Fruit fly (Drosophila melanogaster): ENCODE data around the gene CG2116.

CG2116 gene

dm6 chrX:8131693-8132313, 2.2 kb downstream of the CG2116 start, which contains the start of gene CG10958 (continued):
- TF ChIP-seq Sox14 (GFP tag; optimal IDR thresholded peaks at IDR 0.05) (peak; percentile 48), Blimp-1 (GFP tag; optimal IDR thresholded peaks at IDR 0.05) (no peak), CG34406 (GFP tag; optimal IDR thresholded peaks at IDR 0.05) (peak; percentile 60), cyc (GFP tag; optimal IDR thresholded peaks at IDR 0.05) (peak; percentile 43), acj6 (GFP tag; optimal IDR thresholded peaks at IDR 0.05) (peak; percentile 66), Eip75B (GFP tag; optimal IDR thresholded peaks at IDR 0.05) (peak; percentile 61), Met (GFP tag; optimal IDR thresholded peaks at IDR 0.05) (no peak), CG11902 (GFP tag; optimal IDR thresholded peaks at IDR 0.05) (peak; percentile 34), spab (GFP tag; optimal IDR thresholded peaks at IDR 0.05) (no peak)

- no peak for TF ChIP-seq Gug (GFP tag; IDR thresholded peaks at IDR 0.05)
- no peak for TF ChIP-seq Sox14 (GFP tag; optimal IDR thresholded peaks at IDR 0.05)
- no peak for TF ChIP-seq Ets21C (GFP tag; optimal IDR thresholded peaks at IDR 0.05)
- TF ChIP-seq ss (GFP tag; optimal IDR thresholded peaks at IDR 0.05) = no peak
- no peak for TF ChIP-seq topi (GFP tag; optimal IDR thresholded peaks at IDR 0.05)
- TF ChIP-seq Sox15 (GFP tag; optimal IDR thresholded peaks at IDR 0.05) = no peak
- TF ChIP-seq Blimp-1 (GFP tag; optimal IDR thresholded peaks at IDR 0.05) = no peak
- no peak for TF ChIP-seq net (GFP tag; optimal IDR thresholded peaks at IDR 0.05)
- no peak for TF ChIP-seq svp (GFP tag)
- TF ChIP-seq Smox (GFP tag; optimal IDR thresholded peaks at IDR 0.05) = no peak
- no peak for TF ChIP-seq salr (GFP tag; optimal IDR thresholded peaks at IDR 0.05)
These were observed 5.8 kb downstream of the CG2116 start, which contains the start of the genes cyr and CG2120 for dm6 chrX:8135420-8135874. Gene cyr (minus strand): TSS chrX:8135713. Gene CG2120 (plus strand): TSS chrX:8135824.

- TF ChIP-seq CG4318 (GFP tag; optimal IDR thresholded peaks at IDR 0.05) (no peak), lz (GFP tag; optimal IDR thresholded peaks at IDR 0.05) (no peak), Met (GFP tag; optimal IDR thresholded peaks at IDR 0.05) (no peak), salr (GFP tag; optimal IDR thresholded peaks at IDR 0.05) (no peak), CG34406 (GFP tag; optimal IDR thresholded peaks at IDR 0.05) (no peak), Hr4 (GFP tag; optimal IDR thresholded peaks at IDR 0.05) (no peak), Eip93F (GFP tag; optimal IDR thresholded peaks at IDR 0.05) (no peak), pdm3 (GFP tag; optimal IDR thresholded peaks at IDR 0.05) (no peak), CG32006 (GFP tag; optimal IDR thresholded peaks at IDR 0.05) (no peak), dac (GFP tag; optimal IDR thresholded peaks at IDR 0.05) (no peak), CG8319 (GFP tag; optimal IDR thresholded peaks at IDR 0.05) (no peak), CG31627 (GFP tag; optimal IDR thresholded peaks at IDR 0.05) (no peak), topi (GFP tag; optimal IDR thresholded peaks at IDR 0.05) (no peak), svp (GFP tag) (no peak), Gug (GFP tag; IDR thresholded peaks at IDR 0.05) (no peak), CG15336 (GFP tag; IDR thresholded peaks at IDR 0.05) (no peak), Ets96B (tag; optimal IDR thresholded peaks at IDR 0.05) (no peak), Smox (GFP tag; optimal IDR thresholded peaks at IDR 0.05) (no peak), Eip75B (GFP tag; optimal IDR thresholded peaks at IDR 0.05) (no peak)
These were observed 7.7 kb downstream of the CG2116 start for dm6 chrX:8137285-8137684.

dm6 chrX:8140707-8141106, 11.1 kb downstream of the CG2116 start:
- TF ChIP-seq Eip93F (GFP tag; optimal IDR thresholded peaks at IDR 0.05) (no peak), Eip78C (GFP tag) (no peak), Ets96B (tag; optimal IDR thresholded peaks at IDR 0.05) (no peak)

dm6 chrX:8141353-8142066, 11.9 kb downstream of the CG2116 start:
- no peak for TF ChIP-seq OdsH (GFP tag; optimal IDR thresholded peaks at IDR 0.05)
- peak; percentile 28 for TF ChIP-seq Ets96B (tag; optimal IDR thresholded peaks at IDR 0.05)
- no peak for TF ChIP-seq dac (GFP tag; optimal IDR thresholded peaks at IDR 0.05)
- no peak for TF ChIP-seq Blimp-1 (GFP tag; optimal IDR thresholded peaks at IDR 0.05)
- TF ChIP-seq Eip75B (GFP tag; optimal IDR thresholded peaks at IDR 0.05) = peak; percentile 38
- peak; percentile 47 for TF ChIP-seq net (GFP tag; optimal IDR thresholded peaks at IDR 0.05)
- peak; percentile 52 to 70 for TF ChIP-seq ss (GFP tag; optimal IDR thresholded peaks at IDR 0.05)
- TF ChIP-seq CG8319 (GFP tag; optimal IDR thresholded peaks at IDR 0.05) = no peak
- TF ChIP-seq Eip78C (GFP tag) = peak; percentile 68
- peak in 1 of 2 experiments; percentile 9 for TF ChIP-seq salr (GFP tag; optimal IDR thresholded peaks at IDR 0.05)
- no peak for TF ChIP-seq Ets21C (GFP tag; optimal IDR thresholded peaks at IDR 0.05)
- TF ChIP-seq svp (GFP tag) = peak; percentile 83
- peak; percentile 57 for TF ChIP-seq eg (GFP tag; IDR thresholded peaks at IDR 0.05)
- TF ChIP-seq CG15336 (GFP tag; IDR thresholded peaks at IDR 0.05) = no peak
- TF ChIP-seq Met (GFP tag; optimal IDR thresholded peaks at IDR 0.05) = peak; percentile 24
- TF ChIP-seq Hr39 (GFP tag; optimal IDR thresholded peaks at IDR 0.05) = peak; percentile 21
- TF ChIP-seq CG7368 (GFP tag; optimal IDR thresholded peaks at IDR 0.05) = peak; percentile 19
- peak; percentile 85 for TF ChIP-seq CG1621 (tag; optimal IDR thresholded peaks at IDR 0.05)
- peak; percentile 6 for TF ChIP-seq CG34406 (GFP tag; optimal IDR thresholded peaks at IDR 0.05)
- TF ChIP-seq CG6163 (GFP tag; IDR thresholded peaks at IDR 0.05) = peak; percentile 57; the same call in 1 of the 3 replicates
- TF ChIP-seq CG32006 (GFP tag; optimal IDR thresholded peaks at IDR 0.05) = peak; percentile 12
- peak; percentile 8 for TF ChIP-seq pdm3 (GFP tag; optimal IDR thresholded peaks at IDR 0.05)
- TF ChIP-seq spab (GFP tag; optimal IDR thresholded peaks at IDR 0.05) = no peak
- TF ChIP-seq CG8632 (GFP tag; optimal IDR thresholded peaks at IDR 0.05) = peak; percentile 17
- TF ChIP-seq CG6792 (GFP tag; optimal IDR thresholded peaks at IDR 0.05) = peak; percentile 20

All from whole organism, prepupa.